Fruit fly (Drosophila melanogaster) whole organism: ENCODE results near the gene dmrt11E.

ENCODE experiments used
- CG8478 ChIP-seq: fragments of >200 bp; optimal IDR thresholded peaks from 2 replicates; lab custom pipeline; 2018; ENCODE audit warnings: inconsistent platforms
- Dll ChIP-seq: fragments of >200 bp; optimal IDR thresholded peaks from 2 replicates; lab custom pipeline; 2017
- EcR ChIP-seq, 2 experiments: fragments of >200 bp; optimal IDR thresholded peaks; 2 replicates each; lab custom pipeline; 2017; ENCODE audit warnings: missing biosample characterization in 2 of 2, missing genetic modification characterization in 2 of 2, missing genetic modification reagents in 2 of 2
- pan ChIP-seq: fragments of >200 bp; optimal IDR thresholded peaks from 2 replicates; lab custom pipeline; 2017
- psq ChIP-seq: fragments of >200 bp; optimal IDR thresholded peaks from 2 replicates; lab custom pipeline; 2017
- usp ChIP-seq: fragments of >200 bp; optimal IDR thresholded peaks from 2 replicates; lab custom pipeline; 2017; ENCODE audit warnings: missing biosample characterization, missing genetic modification characterization, mixed read lengths

The dmrt11E gene

DNA sequence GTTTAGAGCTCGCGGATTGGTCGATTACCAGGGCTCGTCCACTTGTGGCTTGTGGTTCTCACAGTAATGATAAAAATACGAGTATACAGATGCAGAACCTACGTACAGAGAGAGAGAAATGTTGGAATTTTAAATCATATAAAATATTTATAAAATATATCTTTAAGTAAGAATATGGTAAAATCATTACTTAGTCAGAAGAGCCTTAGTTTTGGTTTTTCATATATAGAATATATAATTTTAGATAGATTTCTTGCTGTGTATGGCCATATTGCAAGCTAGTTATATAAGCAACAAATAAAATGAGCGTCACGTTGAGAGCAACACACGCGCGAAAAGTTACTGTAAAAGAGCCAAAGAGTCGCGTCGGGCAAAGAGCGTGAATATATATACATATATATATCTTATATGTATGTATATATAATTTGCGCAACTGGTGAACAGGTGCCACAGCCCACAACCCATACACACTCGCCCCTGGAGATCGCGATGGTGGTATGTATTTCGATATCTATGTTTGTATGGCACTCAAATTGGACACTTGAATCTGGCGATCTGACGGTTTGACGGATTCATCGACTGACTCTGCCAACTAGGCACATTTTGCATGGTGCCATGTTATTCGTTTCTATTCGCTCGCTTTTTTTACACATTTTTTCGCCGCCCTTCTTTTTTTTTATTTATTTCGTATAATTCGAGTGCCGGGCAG, 22.6 kb downstream of the dmrt11E start:
- TF ChIP-seq EcR (GFP tag; optimal IDR thresholded peaks at IDR 0.05; lab: Kevin White, UChicago) (no peak), pan (lab: Kevin White, UChicago) (no peak), Dll (lab: Kevin White, UChicago) (no peak), CG8478 (lab: Kevin White, UChicago) (no peak), usp (GFP tag; lab: Kevin White, UChicago) (no peak), psq (lab: Kevin White, UChicago) (no peak)

DNA sequence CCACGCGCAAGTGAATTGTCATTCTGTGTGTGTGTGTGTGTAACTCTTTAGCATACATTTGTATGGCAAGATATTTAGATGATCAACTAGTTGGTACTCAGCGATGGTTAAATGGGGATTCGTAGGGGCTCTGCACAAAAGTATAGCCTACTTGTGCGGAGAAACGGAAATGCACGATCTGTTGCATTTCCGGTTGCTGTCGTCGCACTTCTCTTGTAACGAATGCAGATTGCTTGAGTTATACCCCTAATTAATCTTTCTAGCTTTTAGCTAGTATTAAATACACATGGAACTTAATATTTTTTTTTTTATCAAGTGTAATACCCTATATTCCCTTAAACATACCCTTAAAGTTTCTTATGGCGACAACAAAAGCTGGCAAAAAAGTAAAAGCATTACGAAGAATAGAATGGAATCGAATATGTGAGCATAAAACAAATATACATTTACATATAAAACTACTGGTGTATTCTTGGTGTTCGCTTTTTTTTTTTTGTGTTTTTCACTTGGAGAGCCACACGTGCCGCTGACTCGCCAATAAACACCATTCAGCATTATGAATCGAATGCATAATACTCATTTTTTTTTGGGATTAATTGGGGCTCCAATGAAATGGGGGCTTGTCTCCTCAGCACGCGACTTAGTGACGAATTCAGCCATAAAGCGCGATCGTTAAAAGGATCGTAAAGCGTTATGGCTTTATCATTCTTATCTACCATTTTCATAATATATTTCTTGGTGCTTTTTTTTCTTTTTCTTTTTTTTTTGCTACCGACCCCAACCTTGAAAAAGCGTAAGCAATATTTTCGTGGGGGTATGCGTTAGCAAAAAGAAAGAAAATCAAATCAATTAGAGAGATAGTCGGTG, 23.4 kb downstream of the dmrt11E start:
- no peak for TF ChIP-seq CG8478 (lab: Kevin White, UChicago)
- TF ChIP-seq pan (lab: Kevin White, UChicago) = no peak
- no peak for TF ChIP-seq usp (GFP tag; lab: Kevin White, UChicago)
- no peak for TF ChIP-seq psq (lab: Kevin White, UChicago)
- TF ChIP-seq EcR (GFP tag; optimal IDR thresholded peaks at IDR 0.05; lab: Kevin White, UChicago) = no peak
- TF ChIP-seq Dll (lab: Kevin White, UChicago) = no peak

DNA sequence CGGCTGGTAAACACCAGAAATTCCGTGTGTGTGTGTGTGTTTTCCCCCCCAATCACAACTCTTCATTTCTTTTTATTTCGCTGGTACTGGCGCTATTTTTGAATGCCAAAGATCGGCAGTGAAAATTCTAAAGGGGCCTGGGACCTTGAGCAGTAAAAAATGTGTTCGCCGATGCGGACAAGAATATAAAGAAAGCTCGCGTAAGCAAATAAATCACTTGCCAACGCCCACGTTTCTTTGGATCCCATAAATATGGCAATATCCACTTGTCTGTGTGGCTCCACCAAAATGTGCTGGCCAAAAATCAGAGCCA, 24.0 kb downstream of the dmrt11E start:
- TF ChIP-seq usp (GFP tag; lab: Kevin White, UChicago) = no peak

DNA sequence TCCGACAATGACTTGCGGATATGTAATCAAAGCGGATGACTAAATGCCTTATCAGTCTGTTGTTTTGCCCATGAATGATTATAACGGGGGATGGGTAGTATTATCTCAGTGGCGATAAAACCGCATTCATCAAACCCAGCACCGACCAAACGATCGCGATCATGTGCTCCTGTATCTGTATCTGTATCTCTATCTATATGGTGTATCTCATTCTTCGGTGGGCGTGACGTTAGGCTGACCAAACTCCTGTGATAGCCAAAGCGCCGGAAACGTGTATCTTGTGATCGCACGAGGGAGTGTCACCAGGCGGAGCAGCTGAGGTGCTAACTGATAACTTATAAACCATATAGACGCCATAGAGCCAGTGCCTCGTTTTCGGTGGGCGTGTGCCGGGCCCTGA, 24.8 kb downstream of the dmrt11E start:
- TF ChIP-seq usp (GFP tag; lab: Kevin White, UChicago) (no peak), CG8478 (lab: Kevin White, UChicago) (no peak), pan (lab: Kevin White, UChicago) (no peak), psq (lab: Kevin White, UChicago) (no peak), Dll (lab: Kevin White, UChicago) (no peak), EcR (GFP tag; optimal IDR thresholded peaks at IDR 0.05; lab: Kevin White, UChicago) (no peak)

DNA sequence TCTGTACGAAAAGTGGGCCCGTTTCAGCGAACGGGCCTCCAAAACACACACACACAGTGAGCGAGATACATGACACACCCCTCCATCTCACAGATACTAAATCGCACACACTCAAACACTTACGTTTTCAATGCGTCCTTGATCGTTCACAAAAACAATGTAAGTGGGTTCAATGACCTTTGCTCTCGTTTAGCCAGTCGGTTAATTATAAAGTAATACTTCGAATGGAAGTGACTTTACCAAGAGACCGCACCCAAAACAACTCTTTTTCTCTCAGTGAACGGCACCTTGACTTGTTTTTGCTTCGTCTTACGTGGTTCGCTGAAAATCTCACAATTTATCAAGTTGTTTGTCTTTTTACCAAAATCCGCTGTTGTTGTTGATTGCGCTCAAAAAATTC, 26.4 kb downstream of the dmrt11E start:
- TF ChIP-seq CG8478 (lab: Kevin White, UChicago) = no peak
- peak in 1 of 2 experiments; percentile 58 for TF ChIP-seq EcR (GFP tag; optimal IDR thresholded peaks at IDR 0.05; lab: Kevin White, UChicago)

DNA sequence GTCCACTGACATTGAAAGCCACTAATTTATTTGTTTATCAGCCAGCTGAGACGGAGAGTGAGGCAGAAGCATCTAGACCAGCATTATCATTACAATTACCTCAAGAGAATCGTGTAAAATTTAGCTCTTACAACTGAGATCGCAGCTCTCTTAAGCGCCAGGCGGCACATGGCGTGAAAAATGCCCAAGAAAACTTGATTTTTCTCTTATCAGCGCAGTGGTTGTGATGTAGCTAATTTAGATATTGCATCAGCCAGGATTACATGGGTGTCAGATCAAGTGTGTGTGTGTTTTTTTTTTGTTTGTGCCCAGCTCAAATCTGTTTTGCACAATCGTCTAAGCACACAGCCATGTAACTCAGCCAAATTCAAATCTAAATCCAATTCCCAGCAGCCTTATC, 27.0 kb downstream of the dmrt11E start:
- TF ChIP-seq psq (lab: Kevin White, UChicago) (no peak), CG8478 (lab: Kevin White, UChicago) (no peak), pan (lab: Kevin White, UChicago) (no peak), EcR (GFP tag; optimal IDR thresholded peaks at IDR 0.05; lab: Kevin White, UChicago) (no peak), usp (GFP tag; lab: Kevin White, UChicago) (no peak), Dll (lab: Kevin White, UChicago) (no peak)

DNA sequence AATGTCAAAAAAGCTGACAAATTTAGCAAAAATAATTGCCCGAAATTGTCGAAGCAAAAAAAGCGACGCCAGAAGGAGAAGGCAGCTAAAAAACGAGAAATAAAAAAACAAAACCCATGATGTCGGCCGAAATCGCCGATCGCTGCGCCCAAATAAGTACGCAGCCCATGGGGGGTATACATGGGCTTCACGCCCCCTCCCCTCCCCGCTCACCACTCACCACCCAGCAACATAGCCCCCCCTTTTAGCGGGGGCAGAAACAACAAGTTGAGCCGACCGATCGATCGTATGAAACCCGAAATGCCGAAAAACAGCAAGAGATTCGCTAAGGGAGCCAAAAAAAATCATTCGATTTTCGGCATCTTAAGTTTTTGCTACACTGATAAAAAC, 28.0 kb downstream of the dmrt11E start:
- TF ChIP-seq usp (GFP tag; lab: Kevin White, UChicago) = no peak
- TF ChIP-seq psq (lab: Kevin White, UChicago) = no peak
- TF ChIP-seq pan (lab: Kevin White, UChicago) = no peak
- TF ChIP-seq EcR (GFP tag; optimal IDR thresholded peaks at IDR 0.05; lab: Kevin White, UChicago) = no peak
- no peak for TF ChIP-seq Dll (lab: Kevin White, UChicago)
- TF ChIP-seq CG8478 (lab: Kevin White, UChicago) = no peak

DNA sequence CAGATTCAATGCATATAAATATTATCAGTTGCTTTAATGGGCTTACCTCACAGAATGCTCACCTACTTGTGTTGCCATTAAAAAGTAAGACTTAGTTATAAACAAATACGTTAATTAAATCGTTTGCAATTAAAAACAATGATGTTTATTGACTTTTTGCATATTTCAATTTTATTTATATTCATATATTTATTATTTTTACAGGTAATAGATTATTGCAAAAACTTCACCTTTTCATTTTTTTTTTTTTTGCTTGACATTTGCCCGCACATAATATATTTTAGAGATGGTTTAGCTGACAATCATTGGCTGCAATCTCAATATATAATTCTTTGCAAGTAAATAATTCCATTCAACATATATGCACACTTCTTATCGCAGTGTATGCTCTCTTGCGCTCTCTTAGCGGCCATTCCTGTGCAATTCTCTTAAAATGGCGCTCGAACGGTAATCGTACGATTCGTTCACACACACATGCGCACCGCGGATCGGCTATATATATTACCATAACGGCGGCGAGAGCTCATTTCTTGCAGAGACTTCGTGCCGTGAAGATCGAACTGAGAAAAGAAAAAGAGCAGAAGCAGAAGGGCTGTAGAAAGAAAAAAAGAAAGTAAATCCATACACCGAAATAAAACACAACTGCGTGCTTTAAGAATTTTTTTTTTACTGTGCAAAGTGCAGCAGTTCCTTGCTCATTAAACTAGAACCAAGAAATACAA, 28.5 kb downstream of the dmrt11E start, which contains the start of gene Bcat:
Gene Bcat (plus strand): TSS at position 522 of the 722 bp plus-strand sequence.
- no peak for TF ChIP-seq pan (lab: Kevin White, UChicago)
- no peak for TF ChIP-seq psq (lab: Kevin White, UChicago)
- no peak for TF ChIP-seq usp (GFP tag; lab: Kevin White, UChicago)
- no peak for TF ChIP-seq Dll (lab: Kevin White, UChicago)
- no peak for TF ChIP-seq CG8478 (lab: Kevin White, UChicago)
- TF ChIP-seq EcR (GFP tag; optimal IDR thresholded peaks at IDR 0.05; lab: Kevin White, UChicago) = no peak

DNA sequence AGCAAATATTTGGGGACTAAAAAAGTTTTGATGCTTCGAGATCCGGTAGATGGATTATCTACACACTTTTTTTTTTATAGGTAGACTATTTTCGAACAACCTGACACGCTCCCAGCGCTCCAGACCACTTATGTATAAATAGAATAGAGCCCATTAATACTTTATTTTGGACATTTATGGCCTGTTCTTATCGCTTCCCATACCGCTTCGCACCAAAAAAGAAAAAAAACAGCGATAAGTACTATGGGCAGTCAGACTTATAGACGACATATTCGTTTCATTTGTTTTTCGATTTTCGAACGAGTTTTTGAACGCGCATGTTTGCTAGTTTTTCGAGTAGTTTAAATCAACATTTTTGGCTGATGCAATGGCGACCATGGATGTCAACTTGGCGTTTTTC, 29.6 kb downstream of the dmrt11E start:
- no peak for TF ChIP-seq CG8478 (lab: Kevin White, UChicago)
- TF ChIP-seq psq (lab: Kevin White, UChicago) = no peak
- TF ChIP-seq pan (lab: Kevin White, UChicago) = no peak
- no peak for TF ChIP-seq EcR (GFP tag; optimal IDR thresholded peaks at IDR 0.05; lab: Kevin White, UChicago)
- no peak for TF ChIP-seq usp (GFP tag; lab: Kevin White, UChicago)
- TF ChIP-seq Dll (lab: Kevin White, UChicago) = no peak

DNA sequence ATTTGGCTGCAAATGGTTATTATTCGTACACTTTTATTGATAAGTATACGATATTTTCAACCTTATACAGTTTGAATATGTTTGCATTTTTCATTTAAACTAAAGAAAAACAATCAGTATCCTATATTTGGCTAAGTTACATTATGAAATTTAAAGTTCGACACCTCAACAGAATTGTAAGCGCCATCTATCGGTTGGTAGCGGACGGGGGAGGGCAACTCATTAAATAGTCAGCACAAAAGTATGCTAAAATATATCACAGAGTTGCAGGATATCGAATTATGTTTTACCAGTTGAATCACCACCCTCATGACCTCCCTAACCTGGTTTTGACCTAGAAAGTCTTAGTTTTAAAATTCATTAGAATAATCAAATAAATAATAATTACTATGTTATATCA, 33.3 kb downstream of the dmrt11E start:
- TF ChIP-seq usp (GFP tag; lab: Kevin White, UChicago) = no peak
- TF ChIP-seq psq (lab: Kevin White, UChicago) = no peak
- TF ChIP-seq Dll (lab: Kevin White, UChicago) = no peak

DNA sequence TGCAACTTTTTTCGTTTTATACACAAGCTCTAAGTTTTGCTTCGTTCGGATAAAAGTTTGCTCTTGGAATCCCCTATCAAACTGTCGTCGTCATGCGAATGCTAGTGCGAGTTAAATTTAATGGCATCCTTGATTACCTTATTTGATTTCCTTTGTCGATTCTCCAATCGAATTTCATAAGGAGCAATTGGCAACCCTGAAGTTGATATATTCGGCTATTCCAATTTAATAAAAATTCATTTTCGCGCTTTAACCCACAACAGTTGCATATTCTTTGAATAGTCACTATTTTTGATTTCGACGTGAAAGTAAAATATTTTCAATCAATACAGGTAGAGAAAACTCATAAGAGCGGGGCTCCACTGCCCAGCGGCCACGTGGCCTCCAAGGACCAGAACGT, 34.8 kb downstream of the dmrt11E start, which contains the start of gene CG12725:
Gene CG12725 (minus strand): TSS at position 101 of the 400 bp plus-strand sequence.
- no peak for TF ChIP-seq Dll (lab: Kevin White, UChicago)
- no peak for TF ChIP-seq usp (GFP tag; lab: Kevin White, UChicago)
- no peak for TF ChIP-seq pan (lab: Kevin White, UChicago)
- no peak for TF ChIP-seq CG8478 (lab: Kevin White, UChicago)
- no peak for TF ChIP-seq EcR (GFP tag; optimal IDR thresholded peaks at IDR 0.05; lab: Kevin White, UChicago)
- no peak for TF ChIP-seq psq (lab: Kevin White, UChicago)
